Fruit fly (Drosophila melanogaster): Measurements from ENCODE around the gene Ddrgk1.

- no peak for TF ChIP-seq Rfx (GFP tag; IDR thresholded peaks at IDR 0.05)
- no peak for TF ChIP-seq Vsx1 (GFP tag; optimal IDR thresholded peaks at IDR 0.05)
- no peak for TF ChIP-seq eyg (GFP tag; optimal IDR thresholded peaks at IDR 0.05)
- TF ChIP-seq Hr51 (GFP tag; optimal IDR thresholded peaks at IDR 0.05) = no peak
- TF ChIP-seq CG30403 (GFP tag; optimal IDR thresholded peaks at IDR 0.05) = no peak
- TF ChIP-seq CG17568 (GFP tag; optimal IDR thresholded peaks at IDR 0.05) = no peak
- no peak for TF ChIP-seq Aef1 (GFP tag; IDR thresholded peaks at IDR 0.05)
- TF ChIP-seq p53 (GFP tag; optimal IDR thresholded peaks at IDR 0.05) = no peak
Measured at dm6 chr3R:21169525-21170149, 45.2 kb upstream of the Ddrgk1 start.
